Fruit fly (Drosophila melanogaster): Measurements from ENCODE around the gene CG7384.

Gene CG7384

DNA sequence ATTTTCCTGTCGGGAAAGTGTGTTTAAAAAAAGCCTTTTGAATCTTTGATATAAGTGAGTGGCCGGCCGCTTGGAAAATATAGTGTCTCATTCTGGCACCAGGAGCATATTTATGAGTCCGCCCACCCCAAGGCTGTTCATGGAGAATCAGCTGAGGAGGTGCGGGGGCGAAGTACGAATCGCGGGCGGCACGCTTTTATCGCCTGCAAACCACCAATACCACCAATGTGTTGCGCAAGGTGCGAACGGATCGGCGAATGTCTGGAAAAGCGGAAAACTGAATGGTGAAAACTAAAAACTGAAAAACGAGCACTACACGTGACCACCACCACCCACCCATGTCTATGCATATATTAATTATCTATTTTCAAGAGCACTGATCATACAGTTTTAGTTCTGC, 41.3 kb downstream of the CG7384 start:
- TF ChIP-seq fd96Ca (GFP tag; IDR thresholded peaks at IDR 0.05) (no peak), CG34367 (tag; optimal IDR thresholded peaks at IDR 0.05) (no peak), rn (GFP tag; IDR thresholded peaks at IDR 0.05) (no peak), CG9948 (tag; optimal IDR thresholded peaks at IDR 0.05) (no peak)

- peak; percentile 51; the same call in 1 of the 2 replicates for TF ChIP-seq Ets98B (GFP tag; IDR thresholded peaks at IDR 0.05)
- TF ChIP-seq D1 (tag; optimal IDR thresholded peaks at IDR 0.05): no peak
- TF ChIP-seq CG4496 (GFP tag; IDR thresholded peaks at IDR 0.05): peak; percentile 78
- TF ChIP-seq CG8301 (tag; optimal IDR thresholded peaks at IDR 0.05): peak; percentile 43
- TF ChIP-seq fd96Ca (GFP tag; IDR thresholded peaks at IDR 0.05): no peak
- peak; percentile 64 for TF ChIP-seq CG17806 (tag; optimal IDR thresholded peaks at IDR 0.05)
- peak; percentile 56 for TF ChIP-seq CG34367 (tag; optimal IDR thresholded peaks at IDR 0.05)
- TF ChIP-seq gl (tag; optimal IDR thresholded peaks at IDR 0.05): no peak
- peak; percentile 72 for TF ChIP-seq CG8159 (tag; optimal IDR thresholded peaks at IDR 0.05)
- no peak for TF ChIP-seq CG10348 (GFP tag; IDR thresholded peaks at IDR 0.05)
- no peak for TF ChIP-seq CG12605 (GFP tag; IDR thresholded peaks at IDR 0.05)
- TF ChIP-seq CG15710 (tag; optimal IDR thresholded peaks at IDR 0.05): peak; percentile 70
- TF ChIP-seq CG13204 (GFP tag; optimal IDR thresholded peaks at IDR 0.05): no peak
- peak; percentile 23 for TF ChIP-seq CG9948 (tag; optimal IDR thresholded peaks at IDR 0.05)
- peak; percentile 58 for TF ChIP-seq Pif1B (GFP tag; optimal IDR thresholded peaks at IDR 0.05)
- TF ChIP-seq CG32121 (GFP tag; IDR thresholded peaks at IDR 0.05): peak; percentile 67
- TF ChIP-seq CG14655 (GFP tag; optimal IDR thresholded peaks at IDR 0.05): peak; percentile 59
- TF ChIP-seq rn (GFP tag; IDR thresholded peaks at IDR 0.05): peak; percentile 17; the same call in 1 of the 2 replicates
- peak; percentile 48 for TF ChIP-seq Pif1A (GFP tag; optimal IDR thresholded peaks at IDR 0.05)
- TF ChIP-seq EcR (GFP tag; optimal IDR thresholded peaks at IDR 0.05): no peak
- TF ChIP-seq Snoo (tag; optimal IDR thresholded peaks at IDR 0.05): peak; percentile 11
These were observed 41.9 kb downstream of the CG7384 start for dm6 chr2L:10468388-10468787.

- TF ChIP-seq CG14655 (GFP tag; optimal IDR thresholded peaks at IDR 0.05) (peak; percentile 59), CG8301 (tag; optimal IDR thresholded peaks at IDR 0.05) (peak; percentile 38), CG10348 (GFP tag; IDR thresholded peaks at IDR 0.05) (no peak), Pif1A (GFP tag; optimal IDR thresholded peaks at IDR 0.05) (peak; percentile 25), EcR (GFP tag; optimal IDR thresholded peaks at IDR 0.05) (no peak), D1 (tag; optimal IDR thresholded peaks at IDR 0.05) (no peak), fd96Ca (GFP tag; IDR thresholded peaks at IDR 0.05) (no peak), CG4496 (GFP tag; IDR thresholded peaks at IDR 0.05) (no peak), CG32121 (GFP tag; IDR thresholded peaks at IDR 0.05) (0 out of 2 replicates have a peak, but pooled peaks have one; percentile 45), CG15710 (tag; optimal IDR thresholded peaks at IDR 0.05) (no peak)
These were observed 43.4 kb downstream of the CG7384 start for dm6 chr2L:10466865-10467270.

DNA sequence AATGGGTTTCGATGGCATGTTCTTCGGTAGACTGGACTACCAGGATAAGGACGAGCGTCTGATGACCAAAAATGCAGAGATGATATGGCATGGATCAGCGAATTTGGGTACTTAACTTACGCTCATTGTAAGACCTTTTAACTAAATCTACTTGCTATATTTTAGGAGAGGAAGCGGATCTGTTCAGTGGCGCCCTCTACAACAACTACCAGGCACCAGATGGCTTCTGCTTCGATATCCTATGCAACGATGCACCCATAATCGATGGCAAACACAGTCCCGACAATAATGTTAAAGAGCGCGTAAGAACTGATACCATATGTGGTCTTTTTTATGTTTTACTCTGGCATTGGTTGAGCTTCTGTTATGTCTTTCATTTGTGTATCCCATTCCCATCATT, 51.3 kb downstream of the CG7384 start:
- TF ChIP-seq CG13204 (GFP tag; optimal IDR thresholded peaks at IDR 0.05): no peak
- TF ChIP-seq CG15710 (tag; optimal IDR thresholded peaks at IDR 0.05): no peak
- no peak for TF ChIP-seq Pif1B (GFP tag; optimal IDR thresholded peaks at IDR 0.05)
- TF ChIP-seq CG32121 (GFP tag; IDR thresholded peaks at IDR 0.05): no peak
- no peak for TF ChIP-seq gl (tag; optimal IDR thresholded peaks at IDR 0.05)
- no peak for TF ChIP-seq CG4496 (GFP tag; IDR thresholded peaks at IDR 0.05)
- TF ChIP-seq CG12605 (GFP tag; IDR thresholded peaks at IDR 0.05): no peak
- TF ChIP-seq D1 (tag; optimal IDR thresholded peaks at IDR 0.05): no peak
- no peak for TF ChIP-seq Snoo (tag; optimal IDR thresholded peaks at IDR 0.05)
- TF ChIP-seq CG9948 (tag; optimal IDR thresholded peaks at IDR 0.05): no peak
- no peak for TF ChIP-seq CG17806 (tag; optimal IDR thresholded peaks at IDR 0.05)
- TF ChIP-seq Ets98B (GFP tag; IDR thresholded peaks at IDR 0.05): no peak
- TF ChIP-seq CG10348 (GFP tag; IDR thresholded peaks at IDR 0.05): no peak
- no peak for TF ChIP-seq CG14655 (GFP tag; optimal IDR thresholded peaks at IDR 0.05)
